Fruit fly (Drosophila melanogaster): ENCODE measurements around the gene Glut1.

Gene Glut1

dm6 chr3L:967822-968576, 54.1 kb downstream of the Glut1 start:
- no peak for TF ChIP-seq Ets96B (tag; optimal IDR thresholded peaks at IDR 0.05)
- no peak for TF ChIP-seq net (GFP tag; optimal IDR thresholded peaks at IDR 0.05)
- TF ChIP-seq Eip78C (GFP tag), result peak; percentile 53
- peak; percentile 51 for TF ChIP-seq svp (GFP tag)
- no peak for TF ChIP-seq Eip75B (GFP tag; optimal IDR thresholded peaks at IDR 0.05)
- TF ChIP-seq CG3919 (GFP tag; optimal IDR thresholded peaks at IDR 0.05), result no peak
- TF ChIP-seq CG6276 (GFP tag; optimal IDR thresholded peaks at IDR 0.05), result no peak
- TF ChIP-seq CG10631 (GFP tag; optimal IDR thresholded peaks at IDR 0.05), result no peak
- no peak for TF ChIP-seq CG6808 (GFP tag; optimal IDR thresholded peaks at IDR 0.05)
- no peak for TF ChIP-seq CG11762 (GFP tag; optimal IDR thresholded peaks at IDR 0.05; ENCODE audit: insufficient read depth)
- TF ChIP-seq CG8319 (GFP tag; optimal IDR thresholded peaks at IDR 0.05), result no peak
- no peak for TF ChIP-seq Met (GFP tag; optimal IDR thresholded peaks at IDR 0.05)
- TF ChIP-seq CG3032 (tag; optimal IDR thresholded peaks at IDR 0.05), result no peak
- no peak for TF ChIP-seq CG1621 (tag; optimal IDR thresholded peaks at IDR 0.05)
- TF ChIP-seq Blimp-1 (GFP tag; optimal IDR thresholded peaks at IDR 0.05), result no peak
- peak; percentile 55 for TF ChIP-seq fkh (GFP tag; optimal IDR thresholded peaks at IDR 0.05)
- TF ChIP-seq Hr4 (GFP tag; optimal IDR thresholded peaks at IDR 0.05), result no peak
- no peak for TF ChIP-seq fd85E (GFP tag; optimal IDR thresholded peaks at IDR 0.05)
- TF ChIP-seq OdsH (GFP tag; optimal IDR thresholded peaks at IDR 0.05), result no peak
- TF ChIP-seq Smox (GFP tag; optimal IDR thresholded peaks at IDR 0.05), result no peak
- peak; percentile 7 for TF ChIP-seq acj6 (GFP tag; optimal IDR thresholded peaks at IDR 0.05)
- TF ChIP-seq CG4318 (GFP tag; optimal IDR thresholded peaks at IDR 0.05), result no peak
- no peak for TF ChIP-seq eg (GFP tag; IDR thresholded peaks at IDR 0.05)
- no peak for TF ChIP-seq fd59A (GFP tag; optimal IDR thresholded peaks at IDR 0.05)

DNA sequence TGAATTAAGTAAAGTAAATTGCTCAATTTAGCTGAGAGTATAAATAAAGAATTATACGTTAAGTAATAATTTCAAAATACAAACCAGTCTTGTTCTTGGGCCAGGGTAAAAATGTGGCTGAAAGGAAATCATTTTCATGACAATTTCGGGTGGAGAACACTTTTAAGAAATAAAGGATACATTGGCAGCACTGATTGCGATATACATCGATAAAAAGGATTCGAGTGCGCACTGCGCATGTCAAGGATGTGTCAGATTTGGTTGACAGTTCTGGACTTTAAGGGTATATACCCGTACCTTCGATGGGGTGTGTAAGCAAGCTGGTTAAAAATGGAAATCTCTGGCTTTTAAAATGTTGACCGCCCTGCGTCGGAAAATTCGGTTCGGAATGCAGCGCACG, 79.8 kb downstream of the Glut1 start, which contains the start of gene aln:
aln (plus strand) TSS at position 275 of the 400 bp plus-strand sequence.
- TF ChIP-seq CG6808 (GFP tag; optimal IDR thresholded peaks at IDR 0.05) (peak; percentile 50), achi (GFP tag; optimal IDR thresholded peaks at IDR 0.05) (peak; percentile 59), esn (GFP tag; optimal IDR thresholded peaks at IDR 0.05) (no peak)

dm6 chr3L:995685-996084, 81.8 kb downstream of the Glut1 start:
- no peak for TF ChIP-seq dac (GFP tag; optimal IDR thresholded peaks at IDR 0.05)
- TF ChIP-seq CG15336 (GFP tag; IDR thresholded peaks at IDR 0.05), result no peak

DNA sequence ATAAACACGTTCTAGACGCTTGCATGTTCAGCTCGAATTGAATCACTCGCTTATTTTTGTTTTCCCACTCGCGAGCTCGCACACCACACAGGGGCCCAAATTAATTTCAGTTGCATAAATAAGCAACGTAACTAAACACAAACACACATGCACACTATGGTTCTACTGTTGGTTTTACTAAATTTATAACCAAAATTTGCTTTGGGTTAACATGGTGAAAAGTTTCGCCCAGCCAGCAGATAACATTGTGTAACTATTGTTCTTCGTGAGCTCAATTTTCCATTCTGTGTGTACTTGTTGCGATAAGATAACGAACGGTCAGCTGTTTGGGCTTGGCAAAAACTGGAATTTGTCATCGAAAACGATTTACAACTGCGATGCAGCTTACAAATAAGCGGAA, 86.1 kb downstream of the Glut1 start:
- TF ChIP-seq fkh (GFP tag; optimal IDR thresholded peaks at IDR 0.05), result peak; percentile 70
- TF ChIP-seq CG7368 (GFP tag; optimal IDR thresholded peaks at IDR 0.05), result no peak
- no peak for TF ChIP-seq Sox102F (GFP tag; optimal IDR thresholded peaks at IDR 0.05)
- no peak for TF ChIP-seq CG31627 (GFP tag; optimal IDR thresholded peaks at IDR 0.05)
- no peak for TF ChIP-seq Gug (GFP tag; IDR thresholded peaks at IDR 0.05)
- peak; percentile 3 for TF ChIP-seq vri (GFP tag; optimal IDR thresholded peaks at IDR 0.05)
- TF ChIP-seq CG6163 (GFP tag; IDR thresholded peaks at IDR 0.05), result no peak

dm6 chr3L:1000541-1000940, 86.7 kb downstream of the Glut1 start:
- TF ChIP-seq CG8119 (GFP tag; IDR thresholded peaks at IDR 0.05) (no peak), vri (GFP tag; optimal IDR thresholded peaks at IDR 0.05) (peak; percentile 18), CG31627 (GFP tag; optimal IDR thresholded peaks at IDR 0.05) (no peak), Eip78C (GFP tag) (peak; percentile 39), CG10669 (GFP tag; optimal IDR thresholded peaks at IDR 0.05) (no peak), Hr38 (GFP tag; optimal IDR thresholded peaks at IDR 0.05) (no peak), Hr39 (GFP tag; optimal IDR thresholded peaks at IDR 0.05) (no peak), fd59A (GFP tag; optimal IDR thresholded peaks at IDR 0.05) (no peak), CG1621 (tag; optimal IDR thresholded peaks at IDR 0.05) (no peak), acj6 (GFP tag; optimal IDR thresholded peaks at IDR 0.05) (no peak), Sox14 (GFP tag; optimal IDR thresholded peaks at IDR 0.05) (peak; percentile 79), lz (GFP tag; optimal IDR thresholded peaks at IDR 0.05) (no peak)

Measured in whole organism, prepupa.